Fruit fly (Drosophila melanogaster): ENCODE data around the gene side-VII.
"Not testable (repeated sequence)": the region's sequence is repeated elsewhere in the genome, so short reads cannot be mapped to it uniquely, and the experiment has no call there.

Gene side-VII

dm6 chr3R:9692675-9693129 is 47.1 kb downstream of the side-VII start, which contains the start of the genes Unc-115b, p24-2 and CG32939:
Gene Unc-115b, minus strand, starts transcription at chr3R:9692775.
Gene p24-2, minus strand, starts transcription at chr3R:9692794.
Gene CG32939, plus strand, starts transcription at chr3R:9693079.
- not testable (repeated sequence) for TF ChIP-seq CG1647 (GFP tag; optimal IDR thresholded peaks at IDR 0.05); CG17385 (GFP tag; optimal IDR thresholded peaks at IDR 0.05); CkIIα-i1 (GFP tag; IDR thresholded peaks at IDR 0.05)

- TF ChIP-seq CG15269 (tag; optimal IDR thresholded peaks at IDR 0.05); Nf-YA (GFP tag; IDR thresholded peaks at IDR 0.05); CG11723 (GFP tag; optimal IDR thresholded peaks at IDR 0.05): not testable (repeated sequence)
Measured at dm6 chr3R:9685376-9685775, 54.4 kb downstream of the side-VII start, which contains the start of the genes eca and CG18542. Gene eca, minus strand, starts transcription at chr3R:9685476. Gene CG18542, plus strand, starts transcription at chr3R:9685760.

- TF ChIP-seq CG10654 (GFP tag; optimal IDR thresholded peaks at IDR 0.05), result no peak
- no peak for TF ChIP-seq Antp (GFP tag; optimal IDR thresholded peaks at IDR 0.05)
- TF ChIP-seq Hr78 (GFP tag; optimal IDR thresholded peaks at IDR 0.05), result peak in 1 of 2 experiments; percentile 50
- no peak for TF ChIP-seq Rfx (GFP tag; IDR thresholded peaks at IDR 0.05)
- no peak for TF ChIP-seq jigr1 (GFP tag; IDR thresholded peaks at IDR 0.05)
- no peak for TF ChIP-seq CG1024 (GFP tag; IDR thresholded peaks at IDR 0.05)
- no peak for TF ChIP-seq H2.0 (GFP tag; IDR thresholded peaks at IDR 0.05)
- TF ChIP-seq CG18619 (GFP tag; optimal IDR thresholded peaks at IDR 0.05), result no peak
- no peak for TF ChIP-seq fd96Cb (tag; optimal IDR thresholded peaks at IDR 0.05)
- TF ChIP-seq CG15479 (GFP tag; optimal IDR thresholded peaks at IDR 0.05), result peak; percentile 66
- TF ChIP-seq Dek (tag; optimal IDR thresholded peaks at IDR 0.05), result no peak
- TF ChIP-seq CG17361 (GFP tag; IDR thresholded peaks at IDR 0.05), result no peak
- TF ChIP-seq Atf3 (GFP tag; optimal IDR thresholded peaks at IDR 0.05), result no peak
- no peak for TF ChIP-seq bab2 (GFP tag; optimal IDR thresholded peaks at IDR 0.05)
- TF ChIP-seq sna (GFP tag; IDR thresholded peaks at IDR 0.05; ENCODE audit: partially characterized antibody), result no peak
- TF ChIP-seq Deaf1 (tag; optimal IDR thresholded peaks at IDR 0.05), result peak; percentile 42
Measured at dm6 chr3R:9684125-9684524, 55.7 kb downstream of the side-VII start, which contains the start of gene CG9444. Gene CG9444, minus strand, starts transcription at chr3R:9684264.

Measured in whole organism, embryonic.